Fruit fly (Drosophila melanogaster) whole organism, embryonic: ENCODE results near the gene CG5068.

Source experiments
- CG10366 ChIP-seq: fragments of 200-800 bp; sonication (Bioruptor generic); IDR thresholded peaks from 2 replicates; pipeline ENCODE4 v1.3.6; 2022; ENCODE audit warnings: missing biosample characterization, missing genetic modification characterization
- CG12391 ChIP-seq: fragments of 200-800 bp; sonication (Bioruptor generic); optimal IDR thresholded peaks from 3 replicates; lab custom pipeline; 2018; ENCODE audit warnings: missing biosample characterization, mild to moderate bottlenecking, missing genetic modification characterization, moderate library complexity
- CG15269 ChIP-seq: fragments of 200-800 bp; sonication (Bioruptor generic); optimal IDR thresholded peaks from 2 replicates; lab custom pipeline; 2018; ENCODE audit warnings: missing biosample characterization, mild to moderate bottlenecking, missing genetic modification characterization, moderate library complexity
- CG1529 ChIP-seq: fragments of 200-800 bp; sonication (Bioruptor generic); optimal IDR thresholded peaks from 3 replicates; lab custom pipeline; 2018; ENCODE audit warnings: missing biosample characterization, missing genetic modification characterization
- CG15479 ChIP-seq: fragments of 200-800 bp; sonication (Bioruptor generic); optimal IDR thresholded peaks from 3 replicates; lab custom pipeline; 2019; ENCODE audit warnings: missing biosample characterization, mild to moderate bottlenecking, missing genetic modification characterization, moderate library complexity
- CG16813 ChIP-seq: fragments of 200-800 bp; sonication (Bioruptor generic); IDR thresholded peaks from 3 replicates; pipeline ENCODE4 v1.3.6; 2022; ENCODE audit warnings: missing biosample characterization, missing genetic modification characterization; ENCODE audit not compliant: partially characterized antibody
- CG18011 ChIP-seq: fragments of 200-800 bp; sonication (Bioruptor generic); optimal IDR thresholded peaks from 2 replicates; lab custom pipeline; 2017; ENCODE audit warnings: missing biosample characterization, missing genetic modification characterization, mild to moderate bottlenecking, moderate library complexity, missing genotype
- CG2129 ChIP-seq: fragments of 200-800 bp; sonication (Bioruptor generic); IDR thresholded peaks from 2 replicates; pipeline ENCODE4 v1.3.6; 2022; ENCODE audit warnings: missing biosample characterization, missing genetic modification characterization; ENCODE audit not compliant: partially characterized antibody
- CG2678 ChIP-seq: fragments of 200-800 bp; sonication (Bioruptor generic); optimal IDR thresholded peaks from 3 replicates; lab custom pipeline; 2019; ENCODE audit warnings: missing biosample characterization, mild to moderate bottlenecking, missing genetic modification characterization, moderate library complexity
- CG32772 ChIP-seq: fragments of 200-800 bp; sonication (Bioruptor generic); IDR thresholded peaks from 2 replicates; pipeline ENCODE4 v1.3.6; 2022; ENCODE audit warnings: missing biosample characterization, missing genetic modification characterization
- CG34422 ChIP-seq: fragments of 200-800 bp; sonication (Bioruptor generic); IDR thresholded peaks from 3 replicates; pipeline ENCODE4 v1.3.6; 2022; ENCODE audit warnings: missing biosample characterization, missing genetic modification characterization
- CG3847 ChIP-seq: fragments of 200-800 bp; sonication (Bioruptor generic); IDR thresholded peaks from 2 replicates; pipeline ENCODE4 v1.3.6; 2022; ENCODE audit warnings: missing biosample characterization, missing genetic modification characterization
- CG4360 ChIP-seq: fragments of 200-800 bp; sonication (Bioruptor generic); IDR thresholded peaks from 2 replicates; pipeline ENCODE4 v1.3.6; 2022; ENCODE audit warnings: missing biosample characterization, missing genetic modification characterization
- CG5245 ChIP-seq: fragments of 200-800 bp; sonication (Bioruptor generic); optimal IDR thresholded peaks from 3 replicates; lab custom pipeline; 2016; ENCODE audit warnings: missing biosample characterization, missing genetic modification characterization
- CG7928 ChIP-seq: fragments of 200-800 bp; sonication (Bioruptor generic); optimal IDR thresholded peaks from 2 replicates; lab custom pipeline; 2017; ENCODE audit warnings: missing biosample characterization, mild to moderate bottlenecking, missing genetic modification characterization
- CG8089 ChIP-seq: fragments of 200-800 bp; sonication (Bioruptor generic); optimal IDR thresholded peaks from 3 replicates; lab custom pipeline; 2016; ENCODE audit warnings: missing biosample characterization, missing genetic modification characterization
- CTCF ChIP-seq: fragments of 200-800 bp; sonication (Bioruptor generic); optimal IDR thresholded peaks from 2 replicates; lab custom pipeline; 2017; ENCODE audit warnings: missing biosample characterization, mild to moderate bottlenecking, missing genetic modification characterization, moderate library complexity
- Opbp ChIP-seq: fragments of 200-800 bp; sonication (Bioruptor generic); IDR thresholded peaks from 3 replicates; pipeline ENCODE4 v1.3.6; 2022; ENCODE audit warnings: missing biosample characterization, missing genetic modification characterization; ENCODE audit not compliant: partially characterized antibody
- Spps ChIP-seq: fragments of 200-800 bp; sonication (Bioruptor generic); optimal IDR thresholded peaks from 2 replicates; lab custom pipeline; 2018; ENCODE audit warnings: missing biosample characterization, mild to moderate bottlenecking, missing genetic modification characterization
- Sry-β ChIP-seq: fragments of 200-800 bp; sonication (Bioruptor generic); optimal IDR thresholded peaks from 2 replicates; lab custom pipeline; 2018; ENCODE audit warnings: missing biosample characterization, mild to moderate bottlenecking, missing genetic modification characterization, moderate library complexity
- Stat92E ChIP-seq, 3 experiments: fragments of >200 bp in 2 of 3; fragments of 200-800 bp in 1 of 3; sonication (Bioruptor generic) in 1 of 3; optimal IDR thresholded peaks; 2 replicates each; lab custom pipeline; 2017 to 2019; ENCODE audit warnings: missing biosample characterization in 3 of 3, missing genetic modification characterization in 3 of 3, mild to moderate bottlenecking in 1 of 3, moderate library complexity in 1 of 3
- al ChIP-seq: fragments of 200-800 bp; sonication (Bioruptor generic); IDR thresholded peaks from 2 replicates; pipeline ENCODE4 v1.3.6; 2022; ENCODE audit warnings: missing biosample characterization, missing genetic modification characterization
- az2 ChIP-seq: fragments of 200-800 bp; sonication (Bioruptor generic); optimal IDR thresholded peaks from 3 replicates; lab custom pipeline; 2016; ENCODE audit warnings: missing biosample characterization, missing genetic modification characterization
- crc ChIP-seq: fragments of 200-800 bp; sonication (Bioruptor generic); optimal IDR thresholded peaks from 2 replicates; lab custom pipeline; 2016; ENCODE audit warnings: missing biosample characterization, missing genetic modification characterization
- crol ChIP-seq: fragments of 200-800 bp; sonication (Bioruptor generic); IDR thresholded peaks from 2 replicates; pipeline ENCODE4 v1.3.6; 2022; ENCODE audit warnings: missing biosample characterization, missing genetic modification characterization
- dati ChIP-seq: fragments of 200-800 bp; sonication (Bioruptor generic); IDR thresholded peaks from 2 replicates; pipeline ENCODE4 v1.3.6; 2022; ENCODE audit warnings: missing biosample characterization, missing genetic modification characterization
- dm ChIP-seq: fragments of 200-800 bp; sonication (Bioruptor generic); optimal IDR thresholded peaks from 3 replicates; lab custom pipeline; 2016; ENCODE audit warnings: missing biosample characterization, missing genetic modification characterization
- ftz-f1 ChIP-seq: fragments of 200-800 bp; sonication (Bioruptor generic); optimal IDR thresholded peaks from 2 replicates; lab custom pipeline; 2016; ENCODE audit warnings: missing biosample characterization, missing genetic modification characterization
- gcm ChIP-seq: fragments of 200-800 bp; sonication (Bioruptor generic); optimal IDR thresholded peaks from 2 replicates; lab custom pipeline; 2019; ENCODE audit warnings: missing biosample characterization, mild to moderate bottlenecking, missing genetic modification characterization, moderate library complexity
- ind ChIP-seq: fragments of 200-800 bp; sonication (Bioruptor generic); optimal IDR thresholded peaks from 3 replicates; lab custom pipeline; 2016; ENCODE audit warnings: missing biosample characterization, missing genetic modification characterization
- kah ChIP-seq: fragments of 200-800 bp; sonication (Bioruptor generic); optimal IDR thresholded peaks from 2 replicates; lab custom pipeline; 2018; ENCODE audit warnings: missing biosample characterization, mild to moderate bottlenecking, missing genetic modification characterization
- kni ChIP-seq: fragments of 200-800 bp; sonication (Bioruptor generic); optimal IDR thresholded peaks from 3 replicates; lab custom pipeline; 2017; ENCODE audit warnings: mild to moderate bottlenecking, missing biosample characterization, missing genetic modification reagents, missing genetic modification characterization
- mirr ChIP-seq: fragments of 200-800 bp; sonication (Bioruptor generic); optimal IDR thresholded peaks from 3 replicates; lab custom pipeline; 2018; ENCODE audit warnings: missing biosample characterization, mild to moderate bottlenecking, missing genetic modification characterization
- nerfin-1 ChIP-seq: fragments of 200-800 bp; sonication (Bioruptor generic); optimal IDR thresholded peaks from 3 replicates; lab custom pipeline; 2019; ENCODE audit warnings: missing biosample characterization, mild to moderate bottlenecking, missing genetic modification characterization, moderate library complexity
- pfk ChIP-seq: fragments of 200-800 bp; sonication (Bioruptor generic); optimal IDR thresholded peaks from 2 replicates; lab custom pipeline; 2018; ENCODE audit warnings: missing biosample characterization, mild to moderate bottlenecking, missing genetic modification characterization, moderate library complexity
- prd ChIP-seq, 3 experiments: fragments of >200 bp in 2 of 3; fragments of 200-800 bp in 1 of 3; sonication (Bioruptor generic) in 1 of 3; optimal IDR thresholded peaks in 2 of 3; IDR thresholded peaks in 1 of 3; 2 replicates in 2 of 3; 3 replicates in 1 of 3; pipeline versions ENCODE4 v1.3.6 to Lab custom; 2017 to 2022; ENCODE audit warnings: missing biosample characterization in 1 of 3, missing genetic modification characterization in 1 of 3
- ranshi ChIP-seq: fragments of 200-800 bp; sonication (Bioruptor generic); IDR thresholded peaks from 2 replicates; pipeline ENCODE4 v1.3.6; 2022; ENCODE audit warnings: missing biosample characterization, missing genetic modification characterization
- sens-2 ChIP-seq: fragments of 200-800 bp; sonication (Bioruptor generic); IDR thresholded peaks from 2 replicates; pipeline ENCODE4 v1.3.6; 2022; ENCODE audit warnings: missing biosample characterization, missing genetic modification characterization
- tll ChIP-seq, 2 experiments: fragments of 200-800 bp in 1 of 2; fragments of >200 bp in 1 of 2; sonication (Bioruptor generic) in 1 of 2; optimal IDR thresholded peaks; 2 replicates each; lab custom pipeline; 2017 to 2019; ENCODE audit warnings: missing biosample characterization in 2 of 2, missing genetic modification characterization in 2 of 2, mild to moderate bottlenecking in 1 of 2, moderate library complexity in 1 of 2
- twi ChIP-seq: fragments of 200-800 bp; optimal IDR thresholded peaks from 2 replicates; lab custom pipeline; 2019; ENCODE audit warnings: missing biosample characterization, mild to moderate bottlenecking, missing genetic modification characterization, moderate library complexity
- wdn ChIP-seq: fragments of 200-800 bp; sonication (Bioruptor generic); IDR thresholded peaks from 2 replicates; pipeline ENCODE4 v1.3.6; 2022; ENCODE audit warnings: missing biosample characterization, missing genetic modification characterization
- zen ChIP-seq: fragments of 200-800 bp; sonication (Bioruptor generic); optimal IDR thresholded peaks from 3 replicates; lab custom pipeline; 2018; ENCODE audit warnings: missing biosample characterization, mild to moderate bottlenecking, missing genetic modification characterization, moderate library complexity

The CG5068 gene

DNA sequence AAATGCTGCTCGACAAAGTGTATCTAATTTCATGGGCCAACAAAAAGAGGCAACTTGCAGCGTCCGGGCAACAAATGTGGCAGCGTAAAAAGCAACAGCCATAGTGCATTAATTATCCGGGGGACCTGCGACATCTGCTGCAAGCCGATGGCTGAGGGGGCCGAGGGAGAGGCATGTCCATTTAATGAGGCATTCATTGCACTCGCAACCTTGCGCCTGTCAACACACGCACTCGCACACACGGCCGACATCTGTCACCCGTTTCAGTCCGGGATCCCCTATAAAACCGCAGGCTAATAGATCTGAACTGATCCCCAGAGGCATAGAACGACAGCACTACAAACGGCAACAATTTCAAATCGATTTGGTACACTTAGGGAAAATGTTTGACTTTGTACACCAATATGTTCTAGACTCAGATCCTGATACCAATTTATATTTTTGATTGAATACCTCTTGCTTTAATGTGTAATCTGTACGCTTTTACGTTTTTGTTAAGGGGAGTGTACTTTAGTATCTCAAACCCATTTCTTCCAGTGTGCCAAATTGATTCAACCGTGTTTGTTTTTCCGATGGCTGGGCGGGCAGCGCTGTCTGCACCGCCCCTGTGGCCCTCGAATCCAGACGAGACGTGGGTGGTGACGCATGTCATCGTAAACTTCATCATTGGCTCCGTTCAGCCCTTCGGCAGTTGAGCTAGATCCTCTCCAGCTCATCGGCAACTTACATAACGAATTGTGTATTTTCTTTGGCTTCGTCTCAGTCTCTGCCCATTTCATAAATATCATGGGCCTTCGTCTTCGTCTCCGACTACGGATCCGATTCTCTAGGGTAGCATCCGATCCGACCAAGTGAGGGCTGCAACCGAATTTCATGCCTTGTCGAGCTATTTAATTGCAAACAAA, 25.2 kb downstream of the CG5068 start (continued):
- peak; percentile 68 for TF ChIP-seq crc (GFP tag; lab: Kevin White, UChicago)
- peak; percentile 64 for TF ChIP-seq crol (GFP tag; lab: Robert Waterston, UW)
- TF ChIP-seq Sry-β (GFP tag; lab: Kevin White, UChicago) = peak; percentile 20
- peak; percentile 49 for TF ChIP-seq CG1529 (GFP tag; lab: Kevin White, UChicago)

DNA sequence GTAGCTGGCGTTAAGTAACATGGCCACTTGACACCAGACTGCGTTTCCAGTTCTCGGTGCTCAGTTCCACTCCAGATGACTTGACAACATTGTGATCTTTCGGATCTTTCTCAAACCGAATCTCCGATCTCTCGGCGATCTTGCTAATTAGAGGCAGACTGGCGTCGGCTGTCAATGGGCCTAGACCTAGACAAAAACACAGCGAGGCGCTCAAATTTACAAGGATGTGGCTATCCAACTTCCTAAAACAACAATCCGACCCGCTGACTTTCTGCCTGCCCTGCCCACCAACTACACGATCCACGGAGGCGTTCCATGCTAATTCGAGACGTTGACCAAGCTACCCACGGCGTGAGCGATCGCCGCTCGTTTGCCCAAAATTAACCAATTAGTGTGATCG, 27.2 kb downstream of the CG5068 start:
- TF ChIP-seq twi (tag; lab: Kevin White, UChicago) (peak; percentile 16), ftz-f1 (GFP tag; lab: Kevin White, UChicago) (no peak), zen (tag; lab: Kevin White, UChicago) (peak; percentile 93)
- TF ChIP-seq, all 482 proteins: peak for 2

- TF ChIP-seq zen (tag; lab: Kevin White, UChicago) (peak; percentile 96), CG15479 (GFP tag; lab: Kevin White, UChicago) (peak; percentile 43), tll (GFP tag; optimal IDR thresholded peaks at IDR 0.05; lab: Kevin White, UChicago) (peak in 1 of 2 experiments; percentile 15), CG5245 (GFP tag; lab: Kevin White, UChicago) (no peak), CG34422 (GFP tag; lab: Robert Waterston, UW) (no peak), sens-2 (GFP tag; lab: Robert Waterston, UW) (no peak), ind (GFP tag; lab: Kevin White, UChicago) (no peak)
Observed at dm6 chr3L:9017414-9017813, 30.9 kb downstream of the CG5068 start.

DNA sequence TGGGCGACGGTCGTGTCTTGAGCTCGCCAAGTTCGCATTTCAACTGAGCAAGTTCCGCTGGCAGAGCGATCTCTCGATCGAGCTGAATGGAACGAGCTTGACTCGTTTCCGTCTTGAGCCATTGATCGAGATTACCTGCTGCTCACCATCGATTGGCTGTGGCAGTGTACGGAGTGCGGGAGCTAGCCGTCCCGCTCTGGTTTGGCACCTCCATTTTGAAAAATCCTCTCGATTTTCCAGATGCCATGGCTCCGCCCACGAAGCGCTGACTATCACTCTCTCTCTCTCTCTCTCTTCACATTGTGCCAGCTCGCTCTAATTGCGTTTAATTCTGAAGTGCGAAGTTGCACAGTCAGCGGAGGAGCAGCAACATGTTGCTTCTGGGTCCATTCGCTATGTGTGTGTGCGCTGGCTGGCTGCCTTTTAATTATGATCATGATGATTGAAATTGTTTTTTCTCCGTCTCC, 32.7 kb downstream of the CG5068 start, which contains the start of gene Doc2:
Gene Doc2 (minus strand): TSS at position 51 of the 467 bp plus-strand sequence.
- TF ChIP-seq kah (GFP tag; lab: Kevin White, UChicago) = peak; percentile 53
- TF ChIP-seq Opbp (GFP tag; lab: Robert Waterston, UW) = peak; percentile 43; the same call in 1 of the 3 replicates
- no peak for TF ChIP-seq CG7928 (GFP tag; lab: Kevin White, UChicago)
- no peak for TF ChIP-seq ranshi (GFP tag; lab: Robert Waterston, UW)
- no peak for TF ChIP-seq CG2129 (GFP tag; lab: Robert Waterston, UW)
- no peak for TF ChIP-seq CG4360 (GFP tag; lab: Robert Waterston, UW)
- TF ChIP-seq nerfin-1 (tag; lab: Kevin White, UChicago) = no peak
- no peak for TF ChIP-seq dati (GFP tag; lab: Robert Waterston, UW)
- no peak for TF ChIP-seq Spps
- no peak for TF ChIP-seq CG8089 (GFP tag; lab: Kevin White, UChicago)
- no peak for TF ChIP-seq mirr (GFP tag; lab: Kevin White, UChicago)
- no peak for TF ChIP-seq prd (optimal IDR thresholded peaks at IDR 0.05; lab: Kevin White, UChicago)
- TF ChIP-seq prd (GFP tag; IDR thresholded peaks at IDR 0.05; lab: Robert Waterston, UW) = no peak
- TF ChIP-seq pfk = no peak
- no peak for TF ChIP-seq CG15269 (tag; lab: Kevin White, UChicago)
- no peak for TF ChIP-seq CG12391
- TF ChIP-seq az2 = no peak
- no peak for TF ChIP-seq CG10366 (GFP tag; lab: Robert Waterston, UW)
- TF ChIP-seq al (GFP tag; lab: Robert Waterston, UW) = no peak
- no peak for TF ChIP-seq CG2678 (tag; lab: Kevin White, UChicago)
- no peak for TF ChIP-seq dm
- TF ChIP-seq Stat92E (GFP tag; optimal IDR thresholded peaks at IDR 0.05; lab: Kevin White, UChicago) = peak in 1 of 3 experiments; percentile 53
- peak; percentile 81 for TF ChIP-seq zen (tag; lab: Kevin White, UChicago)
- TF ChIP-seq CG16813 (GFP tag; lab: Robert Waterston, UW) = no peak
- TF ChIP-seq CG32772 = no peak
- peak; percentile 68 for TF ChIP-seq kni (GFP tag; lab: Kevin White, UChicago)
- no peak for TF ChIP-seq CG3847
- TF ChIP-seq CTCF (GFP tag; lab: Kevin White, UChicago) = no peak
- no peak for TF ChIP-seq CG18011 (GFP tag; lab: Kevin White, UChicago)
- TF ChIP-seq wdn = no peak
- TF ChIP-seq gcm (GFP tag; lab: Kevin White, UChicago) = no peak
